Fruit fly (Drosophila melanogaster) whole organism, wandering third instar larva: ENCODE data around the gene CG32299.

Experiments
- Abd-B ChIP-seq: fragments of >200 bp; optimal IDR thresholded peaks from 2 replicates; lab custom pipeline; 2017; ENCODE audit warnings: missing biosample characterization, missing genetic modification characterization
- CG32264 ChIP-seq: fragments of 200-800 bp; sonication (Bioruptor generic); optimal IDR thresholded peaks from 2 replicates; lab custom pipeline; 2016; ENCODE audit warnings: missing biosample characterization, missing genetic modification characterization
- CG9705 ChIP-seq: fragments of 200-800 bp; sonication (Bioruptor generic); optimal IDR thresholded peaks from 2 replicates; lab custom pipeline; 2018; ENCODE audit warnings: missing biosample characterization, mild to moderate bottlenecking, missing genetic modification characterization
- CrebA ChIP-seq: fragments of 200-800 bp; sonication (Bioruptor generic); optimal IDR thresholded peaks from 2 replicates; lab custom pipeline; 2016; ENCODE audit warnings: missing biosample characterization, mild to moderate bottlenecking, missing genetic modification characterization, borderline replicate concordance
- Dfd ChIP-seq: fragments of >200 bp; optimal IDR thresholded peaks from 2 replicates; lab custom pipeline; 2017; ENCODE audit warnings: missing biosample characterization, missing genetic modification characterization
- Dif ChIP-seq: fragments of 200-275, 200-300 bp; sonication (Bioruptor generic); optimal IDR thresholded peaks from 2 replicates; lab custom pipeline; 2018; ENCODE audit warnings: missing biosample characterization, missing genetic modification characterization; ENCODE audit not compliant: partially characterized antibody
- GATAd ChIP-seq: sonication (Bioruptor generic); optimal IDR thresholded peaks from 2 replicates; lab custom pipeline; 2016; ENCODE audit warnings: missing biosample characterization, missing genetic modification characterization
- HLH106 ChIP-seq: fragments of 200-800 bp; optimal IDR thresholded peaks from 3 replicates; lab custom pipeline; 2019; ENCODE audit warnings: missing biosample characterization, mild to moderate bottlenecking, missing genetic modification characterization, moderate library complexity
- Hnf4 ChIP-seq: fragments of 200-800 bp; sonication (Bioruptor generic); optimal IDR thresholded peaks from 2 replicates; lab custom pipeline; 2016; ENCODE audit warnings: missing biosample characterization, mild to moderate bottlenecking, missing genetic modification characterization
- Hr78 ChIP-seq: fragments of >200 bp; optimal IDR thresholded peaks from 2 replicates; lab custom pipeline; 2017; ENCODE audit warnings: missing biosample characterization, missing genetic modification characterization
- Hr83 ChIP-seq: fragments of 200-300 bp; sonication (Bioruptor generic); optimal IDR thresholded peaks from 2 replicates; lab custom pipeline; 2016; ENCODE audit warnings: missing biosample characterization, mild to moderate bottlenecking, missing genetic modification characterization, moderate library complexity; ENCODE audit not compliant: poor library complexity, severe bottlenecking
- Jra ChIP-seq: sonication (Bioruptor generic); optimal IDR thresholded peaks from 2 replicates; lab custom pipeline; 2016; ENCODE audit warnings: missing biosample characterization, missing genetic modification characterization
- Mio ChIP-seq: sonication (Bioruptor generic); optimal IDR thresholded peaks from 2 replicates; lab custom pipeline; 2016; ENCODE audit warnings: missing biosample characterization, missing genetic modification characterization
- Myc ChIP-seq: fragments of >200 bp; optimal IDR thresholded peaks from 2 replicates; lab custom pipeline; 2017
- N ChIP-seq: fragments of >200 bp; optimal IDR thresholded peaks from 2 replicates; lab custom pipeline; 2018; ENCODE audit warnings: missing biosample characterization, missing external identifiers, missing genetic modification characterization
- OdsH ChIP-seq: fragments of 200-800 bp; sonication (Bioruptor generic); optimal IDR thresholded peaks from 2 replicates; lab custom pipeline; 2016; ENCODE audit warnings: missing biosample characterization, mild to moderate bottlenecking, missing genetic modification characterization
- Rel ChIP-seq, 2 experiments: fragments of 200-800 bp; sonication (Bioruptor generic) in 1 of 2; optimal IDR thresholded peaks; 2 replicates in 1 of 2; 3 replicates in 1 of 2; lab custom pipeline; 2016 to 2019; ENCODE audit warnings: mild to moderate bottlenecking in 2 of 2, missing biosample characterization in 2 of 2, missing genetic modification characterization in 2 of 2, moderate library complexity in 1 of 2
- Sp1 ChIP-seq: fragments of 200-800 bp; sonication (Bioruptor generic); optimal IDR thresholded peaks from 3 replicates; lab custom pipeline; 2019; ENCODE audit warnings: missing biosample characterization, mild to moderate bottlenecking, missing genetic modification characterization, moderate library complexity
- Vsx2 ChIP-seq: fragments of 200-300, 225-300 bp; sonication (Bioruptor generic); optimal IDR thresholded peaks from 2 replicates; lab custom pipeline; 2018; ENCODE audit warnings: missing biosample characterization, missing genetic modification characterization; ENCODE audit not compliant: partially characterized antibody
- br ChIP-seq: fragments of 200-800 bp; sonication (Bioruptor generic); optimal IDR thresholded peaks from 2 replicates; lab custom pipeline; 2016; ENCODE audit warnings: missing biosample characterization, missing genetic modification characterization
- brk ChIP-seq: fragments of 200-800 bp; sonication (Bioruptor generic); optimal IDR thresholded peaks from 2 replicates; lab custom pipeline; 2016; ENCODE audit warnings: missing biosample characterization, mild to moderate bottlenecking, missing genetic modification characterization
- dl ChIP-seq, 2 experiments: fragments of 175-275, 200-275 bp in 1 of 2; fragments of 200-275 bp in 1 of 2; sonication (Bioruptor generic); optimal IDR thresholded peaks; lab custom pipeline; 2018; ENCODE audit warnings: mild to moderate bottlenecking in 2 of 2, missing biosample characterization in 2 of 2, missing genetic modification characterization in 2 of 2, moderate library complexity in 2 of 2; ENCODE audit not compliant: partially characterized antibody in 2 of 2, insufficient read depth in 1 of 2
- dmrt93B ChIP-seq: fragments of 200-800 bp; sonication (Bioruptor generic); optimal IDR thresholded peaks from 2 replicates; lab custom pipeline; 2018; ENCODE audit warnings: missing biosample characterization, mild to moderate bottlenecking, missing genetic modification characterization
- dsf ChIP-seq: sonication (Bioruptor generic); optimal IDR thresholded peaks from 2 replicates; lab custom pipeline; 2016; ENCODE audit warnings: missing biosample characterization, missing genetic modification characterization, borderline replicate concordance
- ey ChIP-seq: fragments of 200-800 bp; sonication (Bioruptor generic); optimal IDR thresholded peaks from 2 replicates; lab custom pipeline; 2016; ENCODE audit warnings: missing biosample characterization, missing genetic modification characterization
- foxo ChIP-seq, 2 experiments: fragments of 200-800 bp; sonication (Bioruptor generic); optimal IDR thresholded peaks; 2 replicates in 1 of 2; 3 replicates in 1 of 2; lab custom pipeline; 2016 to 2017; ENCODE audit warnings: missing biosample characterization in 2 of 2, missing genetic modification characterization in 2 of 2
- fru ChIP-seq: fragments of 200-800 bp; sonication (Bioruptor generic); optimal IDR thresholded peaks from 3 replicates; lab custom pipeline; 2016; ENCODE audit warnings: missing biosample characterization, mild to moderate bottlenecking, missing genetic modification characterization
- h ChIP-seq: fragments of 200-800 bp; sonication (Bioruptor generic); optimal IDR thresholded peaks from 3 replicates; lab custom pipeline; 2016; ENCODE audit warnings: missing biosample characterization, mild to moderate bottlenecking, missing genetic modification characterization
- jim ChIP-seq: fragments of 175-275, 200-325 bp; sonication (Bioruptor generic); optimal IDR thresholded peaks from 2 replicates; lab custom pipeline; 2016; ENCODE audit warnings: missing biosample characterization, mild to moderate bottlenecking, missing genetic modification characterization
- lola ChIP-seq: fragments of >200 bp; optimal IDR thresholded peaks from 2 replicates; lab custom pipeline; 2017; ENCODE audit warnings: missing biosample characterization, missing genetic modification characterization
- pan ChIP-seq: fragments of >200 bp; optimal IDR thresholded peaks from 2 replicates; lab custom pipeline; 2017
- psq ChIP-seq: fragments of 200-800 bp; sonication (Bioruptor generic); optimal IDR thresholded peaks from 3 replicates; lab custom pipeline; 2017; ENCODE audit warnings: missing biosample characterization, mild to moderate bottlenecking, missing genetic modification characterization, moderate library complexity
- rgr ChIP-seq: fragments of 200-800 bp; sonication (Bioruptor generic); optimal IDR thresholded peaks from 3 replicates; lab custom pipeline; 2016; ENCODE audit warnings: missing biosample characterization, mild to moderate bottlenecking, missing genetic modification characterization
- sage ChIP-seq: fragments of 200-800 bp; sonication (Bioruptor generic); optimal IDR thresholded peaks from 2 replicates; lab custom pipeline; 2016; ENCODE audit warnings: missing biosample characterization, mild to moderate bottlenecking, missing genetic modification characterization
- sv ChIP-seq: fragments of 200-800 bp; sonication (Bioruptor generic); optimal IDR thresholded peaks from 3 replicates; lab custom pipeline; 2016; ENCODE audit warnings: missing biosample characterization, missing genetic modification characterization
- tai ChIP-seq: sonication (Bioruptor generic); optimal IDR thresholded peaks from 2 replicates; lab custom pipeline; 2016; ENCODE audit warnings: missing biosample characterization, missing genetic modification characterization
- usp ChIP-seq: fragments of >200 bp; optimal IDR thresholded peaks from 2 replicates; lab custom pipeline; 2017; ENCODE audit warnings: missing biosample characterization, missing genetic modification characterization
- woc ChIP-seq: sonication (Bioruptor generic); optimal IDR thresholded peaks from 2 replicates; lab custom pipeline; 2016; ENCODE audit warnings: missing biosample characterization, mild to moderate bottlenecking, missing genetic modification characterization

Gene CG32299

DNA sequence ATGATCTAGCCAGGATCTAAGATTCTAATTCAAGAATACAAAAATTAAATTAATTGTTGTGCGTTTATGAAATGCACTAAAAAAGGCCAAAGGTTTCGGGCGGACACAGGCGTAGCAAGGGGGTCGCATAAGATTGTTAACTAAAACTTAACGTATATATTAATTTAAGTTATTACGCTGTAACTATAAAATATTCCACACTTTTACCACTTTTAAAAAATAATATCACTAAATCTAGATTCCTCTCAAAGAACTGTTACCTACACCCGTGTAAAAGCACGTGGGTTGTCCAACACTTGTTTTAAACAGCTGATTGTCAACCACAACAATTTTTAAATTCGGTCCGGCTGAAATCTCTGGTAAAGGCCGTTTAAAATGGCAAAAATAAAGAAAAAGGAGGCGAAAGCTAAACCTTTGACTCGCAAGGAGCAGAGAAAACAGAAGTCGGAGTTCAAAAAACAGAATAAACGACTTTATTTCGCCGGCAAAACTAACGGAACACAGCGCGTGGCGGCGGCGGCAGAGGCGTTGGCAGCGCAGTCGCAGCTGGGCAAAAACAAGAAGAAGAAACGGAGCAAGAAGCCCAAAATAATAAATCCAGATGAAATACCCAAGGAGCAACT, 17.3 kb downstream of the CG32299 start, which contains the start of the genes mRpL23 and CG9004:
Gene mRpL23 (minus strand): TSS at position 284 of the 623 bp plus-strand sequence.
Gene CG9004 (plus strand): TSS at position 308 of the 623 bp plus-strand sequence.
- TF ChIP-seq Hr83 (GFP tag; lab: Kevin White, UChicago): peak; percentile 96
- peak; percentile 97 for TF ChIP-seq CG32264
- no peak for TF ChIP-seq CrebA (GFP tag; lab: Kevin White, UChicago)
- TF ChIP-seq GATAd: peak; percentile 98
- TF ChIP-seq h: peak; percentile 100
- TF ChIP-seq Mio: peak; percentile 92
- peak; percentile 100 for TF ChIP-seq rgr
- no peak for TF ChIP-seq lola (GFP tag; lab: Kevin White, UChicago)
- TF ChIP-seq HLH106 (tag; lab: Kevin White, UChicago): peak; percentile 99
- no peak for TF ChIP-seq pan (lab: Kevin White, UChicago)
- TF ChIP-seq dmrt93B (GFP tag; lab: Kevin White, UChicago): peak; percentile 99
- peak; percentile 98 for TF ChIP-seq Jra (GFP tag; lab: Kevin White, UChicago)
- peak; percentile 97 for TF ChIP-seq Dfd (GFP tag; lab: Kevin White, UChicago)
- TF ChIP-seq Myc (lab: Kevin White, UChicago): peak; percentile 37
- no peak for TF ChIP-seq Abd-B (GFP tag; lab: Kevin White, UChicago)
- peak; percentile 99 for TF ChIP-seq Sp1 (GFP tag; lab: Kevin White, UChicago)
- peak; percentile 99 for TF ChIP-seq Hnf4 (GFP tag; lab: Kevin White, UChicago)
- peak; percentile 97 for TF ChIP-seq sage (GFP tag; lab: Kevin White, UChicago)
- peak; percentile 96 for TF ChIP-seq woc (GFP tag; lab: Kevin White, UChicago)
- peak; percentile 91 to 99 for TF ChIP-seq foxo (GFP tag; optimal IDR thresholded peaks at IDR 0.05; lab: Kevin White, UChicago)
- peak; percentile 87 for TF ChIP-seq Rel (GFP tag; optimal IDR thresholded peaks at IDR 0.05; lab: Kevin White, UChicago)
- peak; percentile 91 for TF ChIP-seq Rel (tag; optimal IDR thresholded peaks at IDR 0.05; lab: Kevin White, UChicago)
- peak; percentile 99 for TF ChIP-seq br (GFP tag; lab: Kevin White, UChicago)
- TF ChIP-seq dsf: peak; percentile 97
- TF ChIP-seq fru (GFP tag; lab: Kevin White, UChicago): peak; percentile 99
- TF ChIP-seq Vsx2 (GFP tag; lab: Kevin White, UChicago): no peak
- no peak for TF ChIP-seq usp (GFP tag; lab: Kevin White, UChicago)
- peak; percentile 98 for TF ChIP-seq CG9705 (GFP tag; lab: Kevin White, UChicago)
- peak; percentile 99 for TF ChIP-seq OdsH (GFP tag; lab: Kevin White, UChicago)
- no peak for TF ChIP-seq N
- peak; percentile 98 for TF ChIP-seq brk
- peak; percentile 91 for TF ChIP-seq jim (GFP tag; lab: Kevin White, UChicago)
- no peak for TF ChIP-seq Dif (GFP tag; lab: Kevin White, UChicago)
- TF ChIP-seq Hr78 (GFP tag; lab: Kevin White, UChicago): no peak
- TF ChIP-seq tai: no peak
- TF ChIP-seq psq: peak; percentile 98
- TF ChIP-seq dl (GFP tag; optimal IDR thresholded peaks at IDR 0.05; lab: Kevin White, UChicago; ENCODE audit: insufficient read depth in 1 of 2, partially characterized antibody in 2 of 2): no peak
- peak; percentile 99 for TF ChIP-seq sv (GFP tag; lab: Kevin White, UChicago)
- TF ChIP-seq ey (GFP tag; lab: Kevin White, UChicago): peak; percentile 99

DNA sequence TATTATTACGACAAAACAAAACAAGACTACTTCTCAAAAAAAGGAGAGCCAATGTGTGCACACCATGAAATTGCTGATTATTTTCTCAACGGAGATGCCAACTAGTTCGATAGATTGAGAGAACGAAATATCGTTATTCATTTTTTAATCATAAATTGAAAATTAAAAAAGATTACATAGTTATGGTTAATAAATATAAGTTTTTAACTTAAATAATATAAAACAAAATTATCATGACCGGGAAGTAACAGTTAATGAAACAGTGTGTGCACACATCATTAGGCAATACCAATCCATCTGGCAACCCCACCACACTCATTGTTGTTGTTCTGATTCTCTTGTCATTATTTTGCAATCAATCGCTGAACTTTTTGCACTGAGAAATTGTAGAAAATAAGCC, 18.9 kb downstream of the CG32299 start, which contains the start of the genes CG1317 and CG8993:
Gene CG1317 (minus strand): TSS at position 58 of the 400 bp plus-strand sequence.
Gene CG8993 (plus strand): TSS at position 318 of the 400 bp plus-strand sequence.
- TF ChIP-seq sv (GFP tag; lab: Kevin White, UChicago): peak; percentile 44
- no peak for TF ChIP-seq Hnf4 (GFP tag; lab: Kevin White, UChicago)
- no peak for TF ChIP-seq pan (lab: Kevin White, UChicago)
- TF ChIP-seq Sp1 (GFP tag; lab: Kevin White, UChicago): peak; percentile 24
- peak; percentile 44 for TF ChIP-seq woc (GFP tag; lab: Kevin White, UChicago)
- TF ChIP-seq OdsH (GFP tag; lab: Kevin White, UChicago): no peak
- no peak for TF ChIP-seq h
- no peak for TF ChIP-seq sage (GFP tag; lab: Kevin White, UChicago)
- TF ChIP-seq psq: peak; percentile 10
- TF ChIP-seq CG9705 (GFP tag; lab: Kevin White, UChicago): no peak
- peak in 1 of 2 experiments; percentile 52 for TF ChIP-seq foxo (GFP tag; optimal IDR thresholded peaks at IDR 0.05; lab: Kevin White, UChicago)
- peak; percentile 8 for TF ChIP-seq Myc (lab: Kevin White, UChicago)
- TF ChIP-seq HLH106 (tag; lab: Kevin White, UChicago): peak; percentile 49
- TF ChIP-seq dl (GFP tag; optimal IDR thresholded peaks at IDR 0.05; lab: Kevin White, UChicago; ENCODE audit: insufficient read depth in 1 of 2, partially characterized antibody in 2 of 2): no peak
- TF ChIP-seq rgr: peak; percentile 47
